Worm (Caenorhabditis elegans) whole organism, midembryonic: ENCODE results near the gene F40F9.10.

Source experiments
- T22C8.4 ChIP-seq: fragments of 200-800 bp; sonication (Bioruptor generic); IDR thresholded peaks from 2 replicates; pipeline ENCODE4 v1.3.6; 2022; ENCODE audit warnings: missing genetic modification characterization, missing compliant biosample characterization
- cog-1 ChIP-seq: sonication (generic microtip); optimal IDR thresholded peaks from 2 replicates; lab custom pipeline; 2016; ENCODE audit warnings: missing genetic modification characterization, missing compliant biosample characterization
- flt-1 ChIP-seq: fragments of 200-800 bp; sonication (Bioruptor generic); IDR thresholded peaks from 2 replicates; pipeline ENCODE4 v1.3.6; 2022; ENCODE audit warnings: missing genetic modification characterization, missing compliant biosample characterization
- klf-2 ChIP-seq: fragments of 200-800 bp; sonication (Bioruptor generic); conservative IDR thresholded peaks from 2 replicates; pipeline ENCODE4 v1.3.6; 2022; ENCODE audit warnings: missing genetic modification reagents, missing genetic modification characterization, missing compliant biosample characterization
- med-1 ChIP-seq: sonication (generic microtip); optimal IDR thresholded peaks from 2 replicates; lab custom pipeline; 2017; ENCODE audit warnings: missing genetic modification characterization, mild to moderate bottlenecking, missing compliant biosample characterization, antibody characterized with exemption, missing genetic modification reagents; ENCODE audit not compliant: insufficient read depth
- ref-1 ChIP-seq: fragments of 200-800 bp; sonication (Bioruptor generic); conservative IDR thresholded peaks from 2 replicates; pipeline ENCODE4 v1.3.6; 2022; ENCODE audit warnings: missing genetic modification reagents, missing genetic modification characterization, missing compliant biosample characterization
- tab-1 ChIP-seq: fragments of 200-800 bp; sonication (Bioruptor generic); IDR thresholded peaks from 2 replicates; pipeline ENCODE4 v1.3.6; 2022; ENCODE audit warnings: missing genetic modification characterization, missing compliant biosample characterization
- ztf-23 ChIP-seq: fragments of 200-800 bp; sonication (Bioruptor generic); IDR thresholded peaks from 2 replicates; pipeline ENCODE4 v1.3.6; 2022; ENCODE audit warnings: missing genetic modification reagents, missing genetic modification characterization, missing compliant biosample characterization
- ztf-29 ChIP-seq: fragments of 200-800 bp; sonication (Bioruptor generic); IDR thresholded peaks from 2 replicates; pipeline ENCODE4 v1.3.6; 2022; ENCODE audit warnings: missing genetic modification reagents, missing genetic modification characterization, missing compliant biosample characterization

F40F9.10 gene

ce11 chrV:9713532-9713931 is at the start of gene F40F9.10:
F40F9.10 (minus strand) TSS chrV:9713632.
- TF ChIP-seq ref-1 (GFP tag; lab: Robert Waterston, UW) = no peak
- TF ChIP-seq flt-1 (GFP tag; lab: Robert Waterston, UW) = no peak

- TF ChIP-seq ref-1 (GFP tag; lab: Robert Waterston, UW) = no peak
- no peak for TF ChIP-seq flt-1 (GFP tag; lab: Robert Waterston, UW)
- no peak for TF ChIP-seq klf-2
- TF ChIP-seq cog-1 = no peak
These were observed 45.0 kb upstream of the F40F9.10 start for ce11 chrV:9758437-9758836.

ce11 chrV:9757884-9758283 is 44.5 kb upstream of the F40F9.10 start, which contains the start of gene F58E6.11:
F58E6.11 (minus strand) TSS chrV:9757984.
- no peak for TF ChIP-seq T22C8.4 (GFP tag; lab: Robert Waterston, UW)
- TF ChIP-seq ref-1 (GFP tag; lab: Robert Waterston, UW) = no peak
- no peak for TF ChIP-seq klf-2
- no peak for TF ChIP-seq med-1 (GFP tag; lab: Kevin White, UChicago)

- no peak for TF ChIP-seq ztf-29 (GFP tag; lab: Robert Waterston, UW)
- TF ChIP-seq klf-2 = no peak
- TF ChIP-seq T22C8.4 (GFP tag; lab: Robert Waterston, UW) = no peak
- no peak for TF ChIP-seq tab-1 (GFP tag; lab: Robert Waterston, UW)
These were observed 42.8 kb upstream of the F40F9.10 start, which contains the start of gene hrg-3 for ce11 chrV:9756242-9756641. hrg-3 (plus strand) TSS chrV:9756468.

- TF ChIP-seq flt-1 (GFP tag; lab: Robert Waterston, UW) (no peak), ref-1 (GFP tag; lab: Robert Waterston, UW) (no peak), tab-1 (GFP tag; lab: Robert Waterston, UW) (no peak), ztf-29 (GFP tag; lab: Robert Waterston, UW) (no peak), T22C8.4 (GFP tag; lab: Robert Waterston, UW) (no peak), cog-1 (no peak), med-1 (GFP tag; lab: Kevin White, UChicago) (no peak), klf-2 (no peak), ztf-23 (GFP tag; lab: Robert Waterston, UW) (no peak)
These were observed 42.3 kb upstream of the F40F9.10 start, which contains the start of gene F58E6.8 for ce11 chrV:9755725-9756124. F58E6.8 (minus strand) TSS chrV:9755825.

ce11 chrV:9754459-9754858 is 41.0 kb upstream of the F40F9.10 start, which contains the start of gene F58E6.5:
F58E6.5 (minus strand) TSS chrV:9754559.
- TF ChIP-seq med-1 (GFP tag; lab: Kevin White, UChicago) (no peak), T22C8.4 (GFP tag; lab: Robert Waterston, UW) (no peak), tab-1 (GFP tag; lab: Robert Waterston, UW) (no peak), ztf-29 (GFP tag; lab: Robert Waterston, UW) (no peak), ztf-23 (GFP tag; lab: Robert Waterston, UW) (no peak), ref-1 (GFP tag; lab: Robert Waterston, UW) (no peak), cog-1 (no peak), klf-2 (no peak), flt-1 (GFP tag; lab: Robert Waterston, UW) (no peak)

ce11 chrV:9753554-9753953 is 40.1 kb upstream of the F40F9.10 start:
- TF ChIP-seq ref-1 (GFP tag; lab: Robert Waterston, UW) = no peak
- TF ChIP-seq cog-1 = no peak
- TF ChIP-seq ztf-29 (GFP tag; lab: Robert Waterston, UW) = no peak
- no peak for TF ChIP-seq med-1 (GFP tag; lab: Kevin White, UChicago)
- TF ChIP-seq tab-1 (GFP tag; lab: Robert Waterston, UW) = no peak
- no peak for TF ChIP-seq klf-2

- TF ChIP-seq tab-1 (GFP tag; lab: Robert Waterston, UW) = no peak
- TF ChIP-seq flt-1 (GFP tag; lab: Robert Waterston, UW) = no peak
- TF ChIP-seq med-1 (GFP tag; lab: Kevin White, UChicago) = no peak
- no peak for TF ChIP-seq ztf-23 (GFP tag; lab: Robert Waterston, UW)
- TF ChIP-seq klf-2 = no peak
These were observed 39.5 kb upstream of the F40F9.10 start, which contains the start of gene F58E6.6 for ce11 chrV:9752918-9753317. F58E6.6 (minus strand) TSS chrV:9753018.

ce11 chrV:9750308-9750707 is 36.9 kb upstream of the F40F9.10 start, which contains the start of gene F58E6.4:
F58E6.4 (minus strand) TSS chrV:9750408.
- TF ChIP-seq ref-1 (GFP tag; lab: Robert Waterston, UW) (no peak), tab-1 (GFP tag; lab: Robert Waterston, UW) (no peak), cog-1 (no peak), med-1 (GFP tag; lab: Kevin White, UChicago) (no peak), klf-2 (no peak), flt-1 (GFP tag; lab: Robert Waterston, UW) (no peak)

- TF ChIP-seq ref-1 (GFP tag; lab: Robert Waterston, UW) (no peak), ztf-29 (GFP tag; lab: Robert Waterston, UW) (no peak), flt-1 (GFP tag; lab: Robert Waterston, UW) (no peak), cog-1 (no peak), T22C8.4 (GFP tag; lab: Robert Waterston, UW) (no peak), ztf-23 (GFP tag; lab: Robert Waterston, UW) (no peak), klf-2 (no peak), tab-1 (GFP tag; lab: Robert Waterston, UW) (no peak), med-1 (GFP tag; lab: Kevin White, UChicago) (no peak)
These were observed 31.5 kb upstream of the F40F9.10 start, which contains the start of gene F58E6.13 for ce11 chrV:9744934-9745333. F58E6.13 (plus strand) TSS chrV:9745234.

ce11 chrV:9740858-9741257 is 27.4 kb upstream of the F40F9.10 start, which contains the start of gene sta-2:
sta-2 (plus strand) TSS chrV:9741206.
- TF ChIP-seq cog-1 = no peak
- no peak for TF ChIP-seq klf-2
- no peak for TF ChIP-seq tab-1 (GFP tag; lab: Robert Waterston, UW)
- no peak for TF ChIP-seq ref-1 (GFP tag; lab: Robert Waterston, UW)
- no peak for TF ChIP-seq ztf-23 (GFP tag; lab: Robert Waterston, UW)
- no peak for TF ChIP-seq T22C8.4 (GFP tag; lab: Robert Waterston, UW)
- no peak for TF ChIP-seq med-1 (GFP tag; lab: Kevin White, UChicago)
- TF ChIP-seq flt-1 (GFP tag; lab: Robert Waterston, UW) = no peak
- TF ChIP-seq ztf-29 (GFP tag; lab: Robert Waterston, UW) = no peak
